Worm (Caenorhabditis elegans) whole organism, L3 larva: ENCODE data around the gene srbc-5.

ENCODE experiments used
- ZK546.5 ChIP-seq: sonication (generic microtip); optimal IDR thresholded peaks from 2 replicates; lab custom pipeline; 2017; ENCODE audit warnings: missing biosample characterization, missing genetic modification characterization
- aly-2 ChIP-seq: fragments of 150-350 bp; optimal IDR thresholded peaks from 2 replicates; lab custom pipeline; 2014; ENCODE audit warnings: missing biosample characterization, missing genetic modification characterization
- ceh-82 ChIP-seq: fragments of 150-350 bp; optimal IDR thresholded peaks from 2 replicates; lab custom pipeline; 2014; ENCODE audit warnings: missing biosample characterization, missing genetic modification characterization
- egl-27 ChIP-seq: sonication (generic microtip); optimal IDR thresholded peaks from 4 replicates; lab custom pipeline; 2017; ENCODE audit warnings: missing biosample characterization, missing genetic modification reagents, missing genetic modification characterization
- nhr-77 ChIP-seq: fragments of 150-350 bp; optimal IDR thresholded peaks from 2 replicates; lab custom pipeline; 2014; ENCODE audit warnings: missing biosample characterization, missing genetic modification characterization
- snpc-4 ChIP-seq: fragments of 150-350 bp; optimal IDR thresholded peaks from 2 replicates; lab custom pipeline; 2014; ENCODE audit warnings: missing biosample characterization, missing genetic modification characterization

- TF ChIP-seq nhr-77 (tag; lab: Kevin White, UChicago) (no peak), egl-27 (no peak), aly-2 (tag; lab: Kevin White, UChicago) (no peak), snpc-4 (tag; lab: Kevin White, UChicago) (no peak), ZK546.5 (no peak), ceh-82 (tag; lab: Kevin White, UChicago) (no peak)
Observed at ce11 chrV:3234887-3235286, 25.3 kb upstream of the srbc-5 start, which contains the start of gene K08D9.6.
